Fruit fly (Drosophila melanogaster) whole organism, pupa: Measurements from ENCODE around the gene CG14422.

Experiments used
- CG10348 ChIP-seq: fragments of 200-800 bp; sonication (Bioruptor generic); IDR thresholded peaks from 2 replicates; pipeline ENCODE4 v1.3.6; 2022; ENCODE audit warnings: missing biosample characterization, missing genetic modification characterization
- CG12605 ChIP-seq: fragments of 200-800 bp; sonication (Bioruptor generic); IDR thresholded peaks from 2 replicates; pipeline ENCODE4 v1.3.6; 2022; ENCODE audit warnings: missing biosample characterization, missing genetic modification characterization
- CG13204 ChIP-seq: fragments of 200-800 bp; sonication (Bioruptor generic); optimal IDR thresholded peaks from 2 replicates; lab custom pipeline; 2018; ENCODE audit warnings: missing biosample characterization, mild to moderate bottlenecking, missing genetic modification characterization, moderate library complexity
- CG14655 ChIP-seq: fragments of 200-800 bp; sonication (Bioruptor generic); optimal IDR thresholded peaks from 3 replicates; lab custom pipeline; 2017; ENCODE audit warnings: mild to moderate bottlenecking, missing biosample characterization, missing genetic modification reagents, missing genetic modification characterization
- CG15710 ChIP-seq: fragments of 200-800 bp; sonication (Bioruptor generic); optimal IDR thresholded peaks from 2 replicates; lab custom pipeline; 2018; ENCODE audit warnings: missing biosample characterization, mild to moderate bottlenecking, missing genetic modification characterization, moderate library complexity
- CG17806 ChIP-seq: fragments of 200-800 bp; sonication (Bioruptor generic); optimal IDR thresholded peaks from 2 replicates; lab custom pipeline; 2018; ENCODE audit warnings: missing biosample characterization, mild to moderate bottlenecking, missing genetic modification characterization, moderate library complexity
- CG32121 ChIP-seq: fragments of 200-800 bp; sonication (Bioruptor generic); IDR thresholded peaks from 2 replicates; pipeline ENCODE4 v1.3.6; 2022; ENCODE audit warnings: missing biosample characterization, missing genetic modification characterization
- CG34367 ChIP-seq: fragments of 200-800 bp; sonication (Bioruptor generic); optimal IDR thresholded peaks from 2 replicates; lab custom pipeline; 2018; ENCODE audit warnings: missing biosample characterization, mild to moderate bottlenecking, missing genetic modification characterization
- CG4496 ChIP-seq: fragments of 200-800 bp; sonication (Bioruptor generic); IDR thresholded peaks from 3 replicates; pipeline ENCODE4 v1.3.6; 2022; ENCODE audit warnings: missing biosample characterization, missing genetic modification characterization
- CG8159 ChIP-seq: fragments of 200-800 bp; sonication (Bioruptor generic); optimal IDR thresholded peaks from 3 replicates; lab custom pipeline; 2018; ENCODE audit warnings: missing biosample characterization, mild to moderate bottlenecking, missing genetic modification characterization, moderate library complexity
- CG8301 ChIP-seq: fragments of 200-800 bp; sonication (Bioruptor generic); optimal IDR thresholded peaks from 2 replicates; lab custom pipeline; 2018; ENCODE audit warnings: missing biosample characterization, mild to moderate bottlenecking, missing genetic modification characterization
- CG9948 ChIP-seq: fragments of 200-800 bp; sonication (Bioruptor generic); optimal IDR thresholded peaks from 2 replicates; lab custom pipeline; 2018; ENCODE audit warnings: missing biosample characterization, mild to moderate bottlenecking, missing genetic modification characterization, moderate library complexity
- D1 ChIP-seq: fragments of 200-800 bp; sonication (Bioruptor generic); optimal IDR thresholded peaks from 2 replicates; lab custom pipeline; 2018; ENCODE audit warnings: missing biosample characterization, mild to moderate bottlenecking, missing genetic modification characterization, moderate library complexity
- EcR ChIP-seq: fragments of 200-800 bp; sonication (Bioruptor generic); optimal IDR thresholded peaks from 3 replicates; lab custom pipeline; 2019; ENCODE audit warnings: missing biosample characterization, missing genetic modification characterization, mild to moderate bottlenecking, moderate library complexity, missing genetic modification reagents
- Ets98B ChIP-seq: fragments of 200-800 bp; sonication (Bioruptor generic); IDR thresholded peaks from 2 replicates; pipeline ENCODE4 v1.3.6; 2022; ENCODE audit warnings: missing biosample characterization, missing genetic modification characterization
- Pif1A ChIP-seq: fragments of 200-800 bp; sonication (Bioruptor generic); optimal IDR thresholded peaks from 3 replicates; lab custom pipeline; 2016; ENCODE audit warnings: missing biosample characterization, missing genetic modification characterization
- Pif1B ChIP-seq: fragments of 200-800 bp; sonication (Bioruptor generic); optimal IDR thresholded peaks from 3 replicates; lab custom pipeline; 2016; ENCODE audit warnings: missing biosample characterization, missing genetic modification characterization
- Snoo ChIP-seq: fragments of 200-800 bp; sonication (Bioruptor generic); optimal IDR thresholded peaks from 3 replicates; lab custom pipeline; 2017; ENCODE audit warnings: missing biosample characterization, mild to moderate bottlenecking, missing genetic modification characterization, inconsistent platforms
- fd96Ca ChIP-seq: fragments of 200-800 bp; sonication (Bioruptor generic); IDR thresholded peaks from 3 replicates; pipeline ENCODE4 v1.3.6; 2022; ENCODE audit warnings: missing biosample characterization, missing genetic modification characterization
- gl ChIP-seq: fragments of 200-800 bp; sonication (Bioruptor generic); optimal IDR thresholded peaks from 2 replicates; lab custom pipeline; 2018; ENCODE audit warnings: missing biosample characterization, mild to moderate bottlenecking, missing genetic modification characterization
- rn ChIP-seq: fragments of 200-800 bp; sonication (Bioruptor generic); IDR thresholded peaks from 2 replicates; pipeline ENCODE4 v1.3.6; 2022; ENCODE audit warnings: missing biosample characterization, missing genetic modification characterization

Gene CG14422

DNA sequence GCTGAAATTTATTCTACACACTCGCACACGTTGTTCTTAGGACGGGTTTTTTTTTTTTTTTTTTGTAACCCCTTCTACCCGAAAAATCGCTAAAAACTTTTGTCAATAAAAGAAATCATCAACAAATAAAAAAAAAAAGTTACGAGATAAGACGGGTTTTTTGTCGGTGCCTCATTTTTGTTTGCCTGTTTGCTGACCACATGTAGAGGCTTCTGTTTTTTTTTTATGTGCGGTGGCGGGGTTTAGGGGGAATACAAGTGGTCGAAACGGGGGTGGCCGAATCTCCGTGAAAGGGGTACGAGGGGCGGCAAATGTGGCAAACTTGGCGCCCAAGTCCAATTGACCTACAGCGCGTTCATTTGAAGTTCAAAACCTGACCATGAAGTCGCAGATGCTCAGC is 24.6 kb upstream of the CG14422 start:
- TF ChIP-seq Pif1B (GFP tag; lab: Kevin White, UChicago) (no peak), CG32121 (GFP tag; lab: Robert Waterston, UW) (no peak), CG12605 (no peak), CG8301 (tag; lab: Kevin White, UChicago) (no peak), CG34367 (tag; lab: Kevin White, UChicago) (no peak), CG13204 (GFP tag; lab: Kevin White, UChicago) (no peak), CG15710 (no peak), CG17806 (tag; lab: Kevin White, UChicago) (no peak), CG9948 (no peak), CG14655 (no peak), CG8159 (no peak), CG10348 (GFP tag; lab: Robert Waterston, UW) (no peak), Pif1A (GFP tag; lab: Kevin White, UChicago) (no peak), Ets98B (GFP tag; lab: Robert Waterston, UW) (no peak), rn (no peak), fd96Ca (GFP tag; lab: Robert Waterston, UW) (no peak), D1 (tag; lab: Kevin White, UChicago) (no peak), CG4496 (no peak), gl (tag; lab: Kevin White, UChicago) (no peak), Snoo (tag; lab: Kevin White, UChicago) (no peak)

DNA sequence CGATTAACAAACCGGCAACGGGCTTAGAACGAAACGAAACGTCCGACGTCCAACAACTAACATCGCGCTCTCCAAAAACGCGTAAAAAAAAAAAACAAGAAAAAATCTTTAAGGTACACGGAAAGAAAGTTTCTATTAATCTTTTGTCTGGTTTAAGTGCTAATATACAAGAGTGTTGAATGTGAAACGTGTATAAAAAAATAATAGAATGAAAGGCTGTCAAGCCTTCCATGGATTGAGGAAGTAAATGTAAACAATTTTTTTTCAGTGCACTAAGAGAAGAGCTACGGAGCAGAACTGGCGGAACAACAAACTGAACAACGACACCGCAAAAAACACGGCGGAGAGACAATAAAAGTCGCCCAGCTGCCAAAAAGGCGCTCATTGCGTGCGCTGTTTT is 23.4 kb upstream of the CG14422 start, which contains the start of gene CG3588:
Gene CG3588 (plus strand): TSS at position 29 of the 400 bp plus-strand sequence.
- TF ChIP-seq CG15710 (no peak), Pif1B (GFP tag; lab: Kevin White, UChicago) (no peak), CG12605 (no peak), Pif1A (GFP tag; lab: Kevin White, UChicago) (no peak), CG13204 (GFP tag; lab: Kevin White, UChicago) (no peak)

DNA sequence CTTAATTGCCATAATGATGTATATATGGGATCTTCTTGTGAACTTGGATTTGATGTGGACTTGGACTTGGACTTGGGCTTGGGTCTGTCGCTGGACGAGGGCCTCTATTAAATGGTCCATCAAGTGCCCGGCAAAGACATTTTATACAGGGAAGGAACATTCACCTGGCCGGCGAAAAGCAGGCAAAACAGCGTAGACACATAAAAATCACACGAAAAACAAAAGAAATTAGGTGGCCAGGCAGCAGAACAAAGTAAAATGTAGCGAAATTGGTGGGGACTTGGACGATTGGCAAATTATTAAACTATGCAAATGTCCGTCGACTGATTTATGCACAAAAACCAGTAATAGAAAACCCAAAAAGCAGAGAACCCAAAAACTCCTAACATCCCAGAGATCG is 16.0 kb upstream of the CG14422 start, which contains the start of gene CG14424:
Gene CG14424 (minus strand): TSS at position 101 of the 400 bp plus-strand sequence.
- TF ChIP-seq gl (tag; lab: Kevin White, UChicago) (no peak), fd96Ca (GFP tag; lab: Robert Waterston, UW) (no peak), CG8301 (tag; lab: Kevin White, UChicago) (no peak), Pif1A (GFP tag; lab: Kevin White, UChicago) (no peak), CG9948 (no peak)

DNA sequence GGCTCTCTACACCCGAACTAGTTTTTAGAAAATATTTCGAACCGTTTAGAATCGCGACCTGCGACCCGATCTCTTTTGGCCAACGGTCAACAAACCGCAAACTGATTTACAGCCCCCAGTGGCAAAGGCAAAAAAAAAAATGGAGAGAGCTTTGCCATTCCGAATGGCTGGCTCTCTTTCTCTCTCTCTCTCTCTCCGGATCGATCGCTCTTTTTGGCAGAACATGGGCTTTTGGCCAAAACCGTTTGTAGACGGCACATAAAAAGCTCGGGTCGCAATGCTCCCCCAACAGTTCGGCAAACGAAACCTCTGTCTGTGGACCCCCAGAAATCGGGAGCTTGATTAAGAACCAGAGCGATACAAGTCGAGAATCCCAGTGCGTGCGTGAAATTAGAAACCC is 13.7 kb upstream of the CG14422 start, which contains the start of gene CG32793:
Gene CG32793 (plus strand): TSS at position 301 of the 400 bp plus-strand sequence.
- no peak for TF ChIP-seq EcR (GFP tag; lab: Kevin White, UChicago)
- no peak for TF ChIP-seq Pif1B (GFP tag; lab: Kevin White, UChicago)
- no peak for TF ChIP-seq Ets98B (GFP tag; lab: Robert Waterston, UW)
- no peak for TF ChIP-seq CG12605
- no peak for TF ChIP-seq CG14655
- TF ChIP-seq CG17806 (tag; lab: Kevin White, UChicago) = no peak
- TF ChIP-seq Snoo (tag; lab: Kevin White, UChicago) = no peak
- no peak for TF ChIP-seq CG13204 (GFP tag; lab: Kevin White, UChicago)
- no peak for TF ChIP-seq rn
- TF ChIP-seq, all 21 proteins: peak for 0

DNA sequence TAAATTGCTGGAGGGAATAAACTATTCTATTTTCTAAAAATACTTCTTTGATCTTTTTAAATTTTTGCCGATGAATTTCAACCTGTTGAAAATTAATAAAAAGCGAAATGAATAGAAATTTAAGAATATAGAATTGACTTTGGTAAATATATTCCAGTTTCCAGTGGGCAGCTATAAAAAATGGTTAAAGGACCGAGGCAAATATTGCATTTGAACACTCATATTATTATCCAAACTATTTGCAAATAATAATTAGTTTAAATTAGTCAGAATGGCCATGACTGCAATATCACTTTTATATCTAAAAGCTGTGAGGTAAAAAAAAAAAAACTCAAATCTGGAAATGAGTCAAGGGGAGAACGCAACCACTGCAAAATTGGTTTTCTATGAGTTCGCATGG is 8.4 kb upstream of the CG14422 start, which contains the start of gene CG3592:
Gene CG3592 (plus strand): TSS at position 301 of the 400 bp plus-strand sequence.
- TF ChIP-seq Ets98B (GFP tag; lab: Robert Waterston, UW) (no peak), CG8301 (tag; lab: Kevin White, UChicago) (no peak), CG32121 (GFP tag; lab: Robert Waterston, UW) (no peak), fd96Ca (GFP tag; lab: Robert Waterston, UW) (no peak), CG34367 (tag; lab: Kevin White, UChicago) (no peak), CG15710 (no peak), CG14655 (no peak), CG10348 (GFP tag; lab: Robert Waterston, UW) (no peak), gl (tag; lab: Kevin White, UChicago) (no peak), Pif1A (GFP tag; lab: Kevin White, UChicago) (no peak), Snoo (tag; lab: Kevin White, UChicago) (no peak), CG9948 (no peak), D1 (tag; lab: Kevin White, UChicago) (no peak), Pif1B (GFP tag; lab: Kevin White, UChicago) (no peak)

DNA sequence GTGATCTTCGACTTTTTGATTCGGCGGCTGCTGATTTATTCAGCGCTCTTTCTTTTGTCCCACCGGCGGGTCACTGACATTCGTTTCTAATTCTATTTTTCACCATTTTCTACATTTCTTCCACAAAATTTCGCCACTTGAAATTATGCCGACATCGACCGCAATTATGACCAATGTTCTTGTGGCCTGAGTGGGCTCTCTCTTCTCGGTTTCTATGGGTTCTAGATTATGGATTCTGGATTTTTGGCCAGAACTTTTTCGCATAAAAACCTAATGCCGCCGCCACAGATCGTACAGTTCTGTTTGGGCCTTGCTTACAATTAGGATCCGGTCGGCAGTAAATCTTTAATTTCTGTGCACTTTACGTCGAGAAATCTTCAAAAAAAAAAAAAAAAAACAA is 6.5 kb upstream of the CG14422 start, which contains the start of gene CG3598:
Gene CG3598 (plus strand): TSS at position 301 of the 400 bp plus-strand sequence.
- TF ChIP-seq gl (tag; lab: Kevin White, UChicago) = no peak
- TF ChIP-seq Ets98B (GFP tag; lab: Robert Waterston, UW) = no peak
- no peak for TF ChIP-seq Snoo (tag; lab: Kevin White, UChicago)
- no peak for TF ChIP-seq CG32121 (GFP tag; lab: Robert Waterston, UW)
- TF ChIP-seq Pif1B (GFP tag; lab: Kevin White, UChicago) = no peak
- no peak for TF ChIP-seq EcR (GFP tag; lab: Kevin White, UChicago)
- no peak for TF ChIP-seq CG15710
- no peak for TF ChIP-seq CG8159
- no peak for TF ChIP-seq rn

DNA sequence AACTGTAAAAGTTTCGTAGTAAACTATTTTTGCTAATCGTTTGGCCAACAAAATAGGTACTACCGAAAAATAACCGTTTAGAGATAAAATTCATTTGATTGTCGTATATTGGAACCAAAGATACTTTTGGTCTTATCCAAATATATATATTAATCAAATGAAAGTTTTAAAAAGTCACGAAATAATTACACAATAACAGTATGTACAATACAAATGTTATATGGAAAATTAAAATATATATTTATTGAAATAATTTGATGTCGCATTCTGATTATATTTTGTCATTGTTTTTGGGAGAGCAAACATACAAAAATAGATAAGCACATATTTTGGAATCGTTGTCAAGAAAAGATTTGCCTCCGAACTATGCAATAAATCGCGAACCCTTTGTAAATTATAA is 4.6 kb upstream of the CG14422 start, which contains the start of gene CG14420:
Gene CG14420 (plus strand): TSS at position 301 of the 400 bp plus-strand sequence.
- TF ChIP-seq CG14655 = no peak
- TF ChIP-seq CG10348 (GFP tag; lab: Robert Waterston, UW) = no peak
- no peak for TF ChIP-seq Snoo (tag; lab: Kevin White, UChicago)
- TF ChIP-seq Pif1B (GFP tag; lab: Kevin White, UChicago) = no peak
- TF ChIP-seq D1 (tag; lab: Kevin White, UChicago) = no peak
- no peak for TF ChIP-seq CG32121 (GFP tag; lab: Robert Waterston, UW)
